Fruit fly (Drosophila melanogaster) whole organism, wandering third instar larva: ENCODE data around the gene ClpP.

Experiments
- CG9705 ChIP-seq: fragments of 200-800 bp; sonication (Bioruptor generic); optimal IDR thresholded peaks from 2 replicates; lab custom pipeline; 2018; ENCODE audit warnings: missing biosample characterization, mild to moderate bottlenecking, missing genetic modification characterization
- CrebA ChIP-seq: fragments of 200-800 bp; sonication (Bioruptor generic); optimal IDR thresholded peaks from 2 replicates; lab custom pipeline; 2016; ENCODE audit warnings: missing biosample characterization, mild to moderate bottlenecking, missing genetic modification characterization, borderline replicate concordance
- Dif ChIP-seq: fragments of 200-275, 200-300 bp; sonication (Bioruptor generic); optimal IDR thresholded peaks from 2 replicates; lab custom pipeline; 2018; ENCODE audit warnings: missing biosample characterization, missing genetic modification characterization; ENCODE audit not compliant: partially characterized antibody
- GATAd ChIP-seq: sonication (Bioruptor generic); optimal IDR thresholded peaks from 2 replicates; lab custom pipeline; 2016; ENCODE audit warnings: missing biosample characterization, missing genetic modification characterization
- Hnf4 ChIP-seq: fragments of 200-800 bp; sonication (Bioruptor generic); optimal IDR thresholded peaks from 2 replicates; lab custom pipeline; 2016; ENCODE audit warnings: missing biosample characterization, mild to moderate bottlenecking, missing genetic modification characterization
- Hr83 ChIP-seq: fragments of 200-300 bp; sonication (Bioruptor generic); optimal IDR thresholded peaks from 2 replicates; lab custom pipeline; 2016; ENCODE audit warnings: missing biosample characterization, mild to moderate bottlenecking, missing genetic modification characterization, moderate library complexity; ENCODE audit not compliant: poor library complexity, severe bottlenecking
- Jra ChIP-seq: sonication (Bioruptor generic); optimal IDR thresholded peaks from 2 replicates; lab custom pipeline; 2016; ENCODE audit warnings: missing biosample characterization, missing genetic modification characterization
- Myc ChIP-seq: fragments of >200 bp; optimal IDR thresholded peaks from 2 replicates; lab custom pipeline; 2017
- OdsH ChIP-seq: fragments of 200-800 bp; sonication (Bioruptor generic); optimal IDR thresholded peaks from 2 replicates; lab custom pipeline; 2016; ENCODE audit warnings: missing biosample characterization, mild to moderate bottlenecking, missing genetic modification characterization
- Vsx2 ChIP-seq: fragments of 200-300, 225-300 bp; sonication (Bioruptor generic); optimal IDR thresholded peaks from 2 replicates; lab custom pipeline; 2018; ENCODE audit warnings: missing biosample characterization, missing genetic modification characterization; ENCODE audit not compliant: partially characterized antibody
- br ChIP-seq: fragments of 200-800 bp; sonication (Bioruptor generic); optimal IDR thresholded peaks from 2 replicates; lab custom pipeline; 2016; ENCODE audit warnings: missing biosample characterization, missing genetic modification characterization
- brk ChIP-seq: fragments of 200-800 bp; sonication (Bioruptor generic); optimal IDR thresholded peaks from 2 replicates; lab custom pipeline; 2016; ENCODE audit warnings: missing biosample characterization, mild to moderate bottlenecking, missing genetic modification characterization
- dl ChIP-seq, 2 experiments: fragments of 175-275, 200-275 bp in 1 of 2; fragments of 200-275 bp in 1 of 2; sonication (Bioruptor generic); optimal IDR thresholded peaks; lab custom pipeline; 2018; ENCODE audit warnings: mild to moderate bottlenecking in 2 of 2, missing biosample characterization in 2 of 2, missing genetic modification characterization in 2 of 2, moderate library complexity in 2 of 2; ENCODE audit not compliant: partially characterized antibody in 2 of 2, insufficient read depth in 1 of 2
- dmrt93B ChIP-seq: fragments of 200-800 bp; sonication (Bioruptor generic); optimal IDR thresholded peaks from 2 replicates; lab custom pipeline; 2018; ENCODE audit warnings: missing biosample characterization, mild to moderate bottlenecking, missing genetic modification characterization
- dsf ChIP-seq: sonication (Bioruptor generic); optimal IDR thresholded peaks from 2 replicates; lab custom pipeline; 2016; ENCODE audit warnings: missing biosample characterization, missing genetic modification characterization, borderline replicate concordance
- foxo ChIP-seq, 2 experiments: fragments of 200-800 bp; sonication (Bioruptor generic); optimal IDR thresholded peaks; 2 replicates in 1 of 2; 3 replicates in 1 of 2; lab custom pipeline; 2016 to 2017; ENCODE audit warnings: missing biosample characterization in 2 of 2, missing genetic modification characterization in 2 of 2
- fru ChIP-seq: fragments of 200-800 bp; sonication (Bioruptor generic); optimal IDR thresholded peaks from 3 replicates; lab custom pipeline; 2016; ENCODE audit warnings: missing biosample characterization, mild to moderate bottlenecking, missing genetic modification characterization
- jim ChIP-seq: fragments of 175-275, 200-325 bp; sonication (Bioruptor generic); optimal IDR thresholded peaks from 2 replicates; lab custom pipeline; 2016; ENCODE audit warnings: missing biosample characterization, mild to moderate bottlenecking, missing genetic modification characterization
- pan ChIP-seq: fragments of >200 bp; optimal IDR thresholded peaks from 2 replicates; lab custom pipeline; 2017
- rgr ChIP-seq: fragments of 200-800 bp; sonication (Bioruptor generic); optimal IDR thresholded peaks from 3 replicates; lab custom pipeline; 2016; ENCODE audit warnings: missing biosample characterization, mild to moderate bottlenecking, missing genetic modification characterization
- sage ChIP-seq: fragments of 200-800 bp; sonication (Bioruptor generic); optimal IDR thresholded peaks from 2 replicates; lab custom pipeline; 2016; ENCODE audit warnings: missing biosample characterization, mild to moderate bottlenecking, missing genetic modification characterization
- tai ChIP-seq: sonication (Bioruptor generic); optimal IDR thresholded peaks from 2 replicates; lab custom pipeline; 2016; ENCODE audit warnings: missing biosample characterization, missing genetic modification characterization
- woc ChIP-seq: sonication (Bioruptor generic); optimal IDR thresholded peaks from 2 replicates; lab custom pipeline; 2016; ENCODE audit warnings: missing biosample characterization, mild to moderate bottlenecking, missing genetic modification characterization

The ClpP gene

DNA sequence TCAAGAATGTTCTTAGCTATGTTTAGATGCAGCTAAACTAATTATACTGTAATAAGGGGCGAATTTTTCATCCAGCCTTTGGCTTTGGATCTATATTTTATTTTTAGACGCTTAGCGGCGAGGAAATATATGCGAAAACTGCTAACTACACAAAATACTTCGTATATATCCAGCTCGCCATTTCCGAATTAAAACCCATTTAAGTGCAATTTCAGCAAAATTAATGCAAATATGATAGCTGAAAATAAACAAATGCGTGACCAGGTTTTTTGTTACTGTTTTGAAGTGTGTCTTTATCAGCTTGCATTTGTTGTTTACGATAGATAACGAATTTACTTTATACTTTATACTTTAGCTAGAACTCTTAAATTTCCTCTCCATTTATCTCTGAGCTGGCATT lies 38.4 kb downstream of the ClpP start:
- TF ChIP-seq CrebA (GFP tag; lab: Kevin White, UChicago) (no peak), tai (GFP tag; lab: Kevin White, UChicago) (peak; percentile 31), foxo (GFP tag; optimal IDR thresholded peaks at IDR 0.05; lab: Kevin White, UChicago) (no peak)
- TF ChIP-seq, all 38 proteins: peak for 1

- TF ChIP-seq fru (GFP tag; lab: Kevin White, UChicago): no peak
- no peak for TF ChIP-seq Jra (GFP tag; lab: Kevin White, UChicago)
- TF ChIP-seq foxo (GFP tag; optimal IDR thresholded peaks at IDR 0.05; lab: Kevin White, UChicago): no peak
- TF ChIP-seq woc (GFP tag; lab: Kevin White, UChicago): peak; percentile 6
- TF ChIP-seq sage: peak; percentile 37
- peak; percentile 52 for TF ChIP-seq brk
- peak; percentile 13 for TF ChIP-seq rgr (GFP tag; lab: Kevin White, UChicago)
- peak in 1 of 2 experiments; percentile 11 for TF ChIP-seq dl (GFP tag; optimal IDR thresholded peaks at IDR 0.05; lab: Kevin White, UChicago; ENCODE audit: insufficient read depth in 1 of 2, partially characterized antibody in 2 of 2)
- TF ChIP-seq OdsH (GFP tag; lab: Kevin White, UChicago): peak; percentile 14
- no peak for TF ChIP-seq br (GFP tag; lab: Kevin White, UChicago)
- peak; percentile 10 for TF ChIP-seq Hnf4 (GFP tag; lab: Kevin White, UChicago)
- no peak for TF ChIP-seq pan (lab: Kevin White, UChicago)
- no peak for TF ChIP-seq CG9705 (GFP tag; lab: Kevin White, UChicago)
- TF ChIP-seq dmrt93B (GFP tag; lab: Kevin White, UChicago): no peak
Measured at dm6 chr2L:10395642-10396487, 39.3 kb downstream of the ClpP start, which contains the start of gene Mdh1. Mdh1 (minus strand) TSS chr2L:10396332.

DNA sequence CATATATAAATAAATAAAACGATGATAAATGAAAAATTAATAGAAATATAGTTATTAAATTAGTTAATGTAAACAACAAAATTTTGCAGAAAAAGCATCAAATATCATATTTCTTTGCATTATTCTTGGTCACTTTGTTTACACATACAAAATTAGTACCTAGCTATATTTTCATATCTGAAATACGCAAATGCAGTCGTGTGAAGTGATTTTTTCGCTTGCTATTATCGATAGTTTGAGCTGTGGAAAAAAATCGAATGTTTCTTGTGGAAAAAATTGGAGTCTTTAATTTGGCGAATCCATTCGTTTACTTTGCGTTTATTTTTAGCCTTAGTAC lies 39.9 kb downstream of the ClpP start, which contains the start of gene Cnot4:
TSS of gene Cnot4 (plus strand) at position 229 of the 337 bp plus-strand sequence.
- no peak for TF ChIP-seq Dif
- TF ChIP-seq dsf (GFP tag; lab: Kevin White, UChicago): no peak
- TF ChIP-seq Hnf4 (GFP tag; lab: Kevin White, UChicago): no peak
- peak; percentile 13 for TF ChIP-seq woc (GFP tag; lab: Kevin White, UChicago)
- no peak for TF ChIP-seq Hr83 (GFP tag; lab: Kevin White, UChicago)
- TF ChIP-seq Myc (lab: Kevin White, UChicago): peak; percentile 53
- no peak for TF ChIP-seq OdsH (GFP tag; lab: Kevin White, UChicago)

- TF ChIP-seq Jra (GFP tag; lab: Kevin White, UChicago): peak; percentile 36
- TF ChIP-seq Vsx2: no peak
- peak; percentile 4 for TF ChIP-seq tai (GFP tag; lab: Kevin White, UChicago)
- TF ChIP-seq jim (GFP tag; lab: Kevin White, UChicago): no peak
- no peak for TF ChIP-seq GATAd
- TF ChIP-seq brk: no peak
Measured at dm6 chr2L:10396877-10397587, 40.4 kb downstream of the ClpP start.

- peak; percentile 40 for TF ChIP-seq woc (GFP tag; lab: Kevin White, UChicago)
- no peak for TF ChIP-seq dsf (GFP tag; lab: Kevin White, UChicago)
- TF ChIP-seq Myc (lab: Kevin White, UChicago): peak; percentile 7
Measured at dm6 chr2L:10403803-10404315, 47.3 kb downstream of the ClpP start.

- TF ChIP-seq Jra (GFP tag; lab: Kevin White, UChicago) (no peak), woc (GFP tag; lab: Kevin White, UChicago) (peak; percentile 7)
- TF ChIP-seq, all 38 proteins: peak for 1
Measured at dm6 chr2L:10405008-10405654, 48.5 kb downstream of the ClpP start, which contains the start of the genes CG17768, LSm-4 and Ir31a. CG17768 (minus strand) TSS chr2L:10405203. LSm-4 (minus strand) TSS chr2L:10405203. Ir31a (plus strand) TSS chr2L:10405565.
